Fruit fly (Drosophila melanogaster): Measurements from ENCODE around the gene CG17292.

CG17292 gene

DNA sequence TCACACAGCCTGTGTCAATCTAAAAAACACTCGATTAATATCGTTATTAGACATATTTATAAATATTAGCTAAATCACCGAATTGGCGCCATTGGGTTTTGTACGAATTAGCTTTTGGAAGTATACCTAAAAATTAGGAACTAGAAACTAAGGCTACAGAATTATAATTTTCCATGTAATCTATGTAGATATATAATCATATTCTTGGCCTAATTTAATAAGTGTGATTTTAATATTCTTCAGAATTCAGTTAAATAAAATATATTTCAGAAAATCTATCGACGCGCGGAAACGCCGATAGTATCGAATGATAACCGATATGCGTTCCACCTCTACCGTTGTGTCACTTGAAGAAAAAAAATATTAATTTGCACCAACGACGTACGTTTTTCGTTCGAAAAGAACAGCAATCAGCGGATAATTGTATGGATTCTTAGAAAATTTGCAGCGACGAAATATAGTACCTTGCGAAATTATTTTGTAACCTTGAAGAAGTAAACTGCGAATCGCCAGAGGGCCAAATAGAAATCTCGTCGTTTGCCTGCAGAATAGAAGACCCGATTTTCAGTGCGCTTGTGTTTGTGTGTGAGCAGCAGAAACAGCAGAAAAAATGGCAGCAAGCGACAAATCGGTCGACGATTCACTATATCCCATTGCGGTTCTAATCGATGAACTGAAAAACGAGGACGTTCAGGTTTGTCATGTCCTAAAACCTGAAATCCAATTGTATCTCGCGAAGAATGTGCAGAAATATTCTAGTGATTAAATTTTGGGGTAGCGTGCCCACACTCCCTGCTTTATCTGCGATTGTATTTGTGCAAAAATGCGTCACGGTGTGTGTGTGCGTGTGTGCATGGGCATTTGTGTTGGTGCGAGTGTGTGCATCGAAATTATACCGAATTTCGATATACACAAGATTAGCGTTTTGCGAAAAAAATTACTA lies 4.3 kb upstream of the CG17292 start, which contains the start of gene Pp2A-29B (continued):
- TF ChIP-seq pho (GFP tag; optimal IDR thresholded peaks at IDR 0.05) = no peak
- no peak for TF ChIP-seq Myb (GFP tag; optimal IDR thresholded peaks at IDR 0.05)
- no peak for TF ChIP-seq prd (optimal IDR thresholded peaks at IDR 0.05)
- peak; percentile 24; the same call in 1 of the 3 replicates for TF ChIP-seq prd (GFP tag; IDR thresholded peaks at IDR 0.05)
- TF ChIP-seq Sry-δ (GFP tag; optimal IDR thresholded peaks at IDR 0.05) = peak; percentile 92
- no peak for TF ChIP-seq rib (GFP tag; IDR thresholded peaks at IDR 0.05)
- TF ChIP-seq CG33557 (GFP tag; optimal IDR thresholded peaks at IDR 0.05) = peak; percentile 23
- peak; percentile 22 for TF ChIP-seq scrt (GFP tag; optimal IDR thresholded peaks at IDR 0.05)
- no peak for TF ChIP-seq CG12744 (GFP tag; optimal IDR thresholded peaks at IDR 0.05)
- TF ChIP-seq zf30C (GFP tag; optimal IDR thresholded peaks at IDR 0.05) = peak; percentile 10
- peak; percentile 52 for TF ChIP-seq CG10543 (GFP tag; optimal IDR thresholded peaks at IDR 0.05)
- TF ChIP-seq Pdp1 (GFP tag; optimal IDR thresholded peaks at IDR 0.05) = peak in 1 of 2 experiments; percentile 74
- TF ChIP-seq exex (tag; optimal IDR thresholded peaks at IDR 0.05) = peak; percentile 35
- TF ChIP-seq pfk (GFP tag; optimal IDR thresholded peaks at IDR 0.05) = no peak
- no peak for TF ChIP-seq ara (GFP tag; IDR thresholded peaks at IDR 0.05)
- no peak for TF ChIP-seq CG11247 (GFP tag; IDR thresholded peaks at IDR 0.05)
- TF ChIP-seq z (GFP tag; IDR thresholded peaks at IDR 0.05) = no peak
- peak; percentile 28 for TF ChIP-seq CG17359 (tag; optimal IDR thresholded peaks at IDR 0.05)
- TF ChIP-seq Dfd (GFP tag; optimal IDR thresholded peaks at IDR 0.05) = no peak
- peak; percentile 85 for TF ChIP-seq row (GFP tag; IDR thresholded peaks at IDR 0.05)
- no peak for TF ChIP-seq Neu2 (GFP tag; optimal IDR thresholded peaks at IDR 0.05; ENCODE audit: borderline replicate concordance)
- no peak for TF ChIP-seq CG12769 (tag; optimal IDR thresholded peaks at IDR 0.05)
- TF ChIP-seq D (optimal IDR thresholded peaks at IDR 0.05) = no peak
- no peak for TF ChIP-seq D (GFP tag; optimal IDR thresholded peaks at IDR 0.05)
- TF ChIP-seq CG31388 (GFP tag; optimal IDR thresholded peaks at IDR 0.05) = no peak
- peak; percentile 95 for TF ChIP-seq ato (GFP tag; IDR thresholded peaks at IDR 0.05; ENCODE audit: partially characterized antibody)
- TF ChIP-seq CG3407 (GFP tag; optimal IDR thresholded peaks at IDR 0.05) = no peak
- TF ChIP-seq CG2889 (GFP tag; IDR thresholded peaks at IDR 0.05) = no peak
- TF ChIP-seq seq (GFP tag; IDR thresholded peaks at IDR 0.05) = no peak
- no peak for TF ChIP-seq ems (GFP tag; optimal IDR thresholded peaks at IDR 0.05)
- TF ChIP-seq CG8290 (GFP tag; optimal IDR thresholded peaks at IDR 0.05) = peak; percentile 13
- TF ChIP-seq CG8290 (tag; optimal IDR thresholded peaks at IDR 0.05) = no peak
- peak; percentile 39 for TF ChIP-seq Xbp1 (GFP tag; optimal IDR thresholded peaks at IDR 0.05)
- peak; percentile 55 for TF ChIP-seq CG9797 (GFP tag; optimal IDR thresholded peaks at IDR 0.05)
- TF ChIP-seq CG12071 (GFP tag; optimal IDR thresholded peaks at IDR 0.05) = no peak
- 0 out of 2 replicates have a peak, but pooled peaks have one; percentile 23 for TF ChIP-seq E2f1 (GFP tag; IDR thresholded peaks at IDR 0.05)
- peak; percentile 59 for TF ChIP-seq sug (tag; optimal IDR thresholded peaks at IDR 0.05)
- peak; percentile 55 for TF ChIP-seq kni (GFP tag; optimal IDR thresholded peaks at IDR 0.05)
- no peak for TF ChIP-seq Atf-2 (GFP tag; optimal IDR thresholded peaks at IDR 0.05)
- peak; percentile 97 for TF ChIP-seq Bgb (GFP tag; IDR thresholded peaks at IDR 0.05; ENCODE audit: partially characterized antibody)
- peak; percentile 98 for TF ChIP-seq bbx (GFP tag; IDR thresholded peaks at IDR 0.05; ENCODE audit: partially characterized antibody)
- TF ChIP-seq CG6254 (GFP tag; optimal IDR thresholded peaks at IDR 0.05) = no peak
- TF ChIP-seq Optix (GFP tag; IDR thresholded peaks at IDR 0.05) = no peak
- TF ChIP-seq CG2712 (tag; optimal IDR thresholded peaks at IDR 0.05) = peak; percentile 61
- no peak for TF ChIP-seq CG10209 (GFP tag; optimal IDR thresholded peaks at IDR 0.05)
- no peak for TF ChIP-seq Dad (GFP tag; optimal IDR thresholded peaks at IDR 0.05)
- peak in 1 of 3 experiments; percentile 32 for TF ChIP-seq lola (GFP tag; optimal IDR thresholded peaks at IDR 0.05)
- no peak for TF ChIP-seq NFAT (GFP tag; IDR thresholded peaks at IDR 0.05)
- peak; percentile 95 for TF ChIP-seq CG7963 (GFP tag; IDR thresholded peaks at IDR 0.05; ENCODE audit: partially characterized antibody)
